Fruit fly (Drosophila melanogaster) whole organism, embryonic: ENCODE results near the gene CCHa2.

ENCODE experiments used
- Adf1 ChIP-seq: fragments of 200-800 bp; sonication (Bioruptor generic); IDR thresholded peaks from 2 replicates; pipeline ENCODE4 v1.3.6; 2022; ENCODE audit warnings: missing biosample characterization, missing genetic modification characterization
- Awh ChIP-seq: fragments of 200-800 bp; sonication (Bioruptor generic); IDR thresholded peaks from 2 replicates; pipeline ENCODE4, ENCODE4 v1.3.6; 2022; ENCODE audit warnings: missing biosample characterization, missing genetic modification characterization
- C15 ChIP-seq: fragments of 200-800 bp; sonication (Bioruptor generic); IDR thresholded peaks from 3 replicates; pipeline ENCODE4 v1.3.6; 2022; ENCODE audit warnings: missing biosample characterization, missing genetic modification characterization
- CG10274 ChIP-seq: fragments of 200-800 bp; sonication (Bioruptor generic); optimal IDR thresholded peaks from 3 replicates; lab custom pipeline; 2017; ENCODE audit warnings: missing biosample characterization, mild to moderate bottlenecking, missing genetic modification characterization
- CG10959 ChIP-seq: fragments of 200-800 bp; sonication (Bioruptor generic); IDR thresholded peaks from 2 replicates; pipeline ENCODE4 v1.3.6; 2022; ENCODE audit warnings: missing biosample characterization, missing genetic modification characterization
- CG13123 ChIP-seq: fragments of 200-800 bp; sonication (Bioruptor generic); optimal IDR thresholded peaks from 2 replicates; lab custom pipeline; 2016; ENCODE audit warnings: missing biosample characterization, missing genetic modification characterization
- CG13296 ChIP-seq: fragments of 200-800 bp; sonication (Bioruptor generic); optimal IDR thresholded peaks from 3 replicates; lab custom pipeline; 2018; ENCODE audit warnings: missing biosample characterization, mild to moderate bottlenecking, missing genetic modification characterization
- CG15479 ChIP-seq: fragments of 200-800 bp; sonication (Bioruptor generic); optimal IDR thresholded peaks from 3 replicates; lab custom pipeline; 2019; ENCODE audit warnings: missing biosample characterization, mild to moderate bottlenecking, missing genetic modification characterization, moderate library complexity
- CG1603 ChIP-seq: fragments of 200-800 bp; sonication (Bioruptor generic); optimal IDR thresholded peaks from 2 replicates; lab custom pipeline; 2019; ENCODE audit warnings: missing biosample characterization, mild to moderate bottlenecking, missing genetic modification characterization, moderate library complexity
- CG1647 ChIP-seq: fragments of 200-800 bp; sonication (Bioruptor generic); optimal IDR thresholded peaks from 3 replicates; lab custom pipeline; 2016; ENCODE audit warnings: missing biosample characterization, missing genetic modification characterization
- CG17186 ChIP-seq: fragments of 200-800 bp; sonication (Bioruptor generic); optimal IDR thresholded peaks from 3 replicates; lab custom pipeline; 2017; ENCODE audit warnings: missing biosample characterization, missing genetic modification reagents, missing genetic modification characterization
- CG17328 ChIP-seq: fragments of 200-800 bp; sonication (Bioruptor generic); IDR thresholded peaks from 2 replicates; pipeline ENCODE4 v1.3.6; 2022; ENCODE audit warnings: missing biosample characterization, missing genetic modification characterization
- CG17829 ChIP-seq: fragments of 200-800 bp; optimal IDR thresholded peaks from 2 replicates; lab custom pipeline; 2019; ENCODE audit warnings: missing biosample characterization, mild to moderate bottlenecking, missing genetic modification characterization, moderate library complexity
- CG17912 ChIP-seq: fragments of 200-800 bp; sonication (Bioruptor generic); optimal IDR thresholded peaks from 2 replicates; lab custom pipeline; 2018; ENCODE audit warnings: missing biosample characterization, mild to moderate bottlenecking, missing genetic modification characterization
- CG18011 ChIP-seq: fragments of 200-800 bp; sonication (Bioruptor generic); optimal IDR thresholded peaks from 2 replicates; lab custom pipeline; 2017; ENCODE audit warnings: missing biosample characterization, missing genetic modification characterization, mild to moderate bottlenecking, moderate library complexity, missing genotype
- CG2120 ChIP-seq: fragments of 200-800 bp; sonication (Bioruptor generic); optimal IDR thresholded peaks from 3 replicates; lab custom pipeline; 2016; ENCODE audit warnings: missing biosample characterization, missing genetic modification characterization
- CG2202 ChIP-seq: fragments of 200-800 bp; sonication (Bioruptor generic); optimal IDR thresholded peaks from 2 replicates; lab custom pipeline; 2018; ENCODE audit warnings: missing biosample characterization, mild to moderate bottlenecking, missing genetic modification characterization
- CG30431 ChIP-seq: fragments of 200-800 bp; sonication (Bioruptor generic); optimal IDR thresholded peaks from 2 replicates; lab custom pipeline; 2017; ENCODE audit warnings: missing biosample characterization, missing genetic modification characterization
- CG3163 ChIP-seq: fragments of 200-800 bp; sonication (Bioruptor generic); optimal IDR thresholded peaks from 3 replicates; lab custom pipeline; 2016; ENCODE audit warnings: missing biosample characterization, missing genetic modification characterization
- CG33557 ChIP-seq: fragments of 200-800 bp; sonication (Bioruptor generic); optimal IDR thresholded peaks from 2 replicates; lab custom pipeline; 2019; ENCODE audit warnings: missing biosample characterization, mild to moderate bottlenecking, missing genetic modification characterization, moderate library complexity
- CG3726 ChIP-seq: fragments of 200-800 bp; sonication (Bioruptor generic); IDR thresholded peaks from 3 replicates; pipeline ENCODE4, ENCODE4 v1.3.6; 2022; ENCODE audit warnings: missing biosample characterization, missing genetic modification characterization
- CG3995 ChIP-seq: fragments of 200-800 bp; sonication (Bioruptor generic); optimal IDR thresholded peaks from 3 replicates; lab custom pipeline; 2016; ENCODE audit warnings: missing biosample characterization, missing genetic modification characterization
- CG4707 ChIP-seq: fragments of 200-800 bp; sonication (Bioruptor generic); optimal IDR thresholded peaks from 2 replicates; lab custom pipeline; 2018; ENCODE audit warnings: missing biosample characterization, mild to moderate bottlenecking, missing genetic modification characterization, moderate library complexity
- CG6254 ChIP-seq: fragments of 200-800 bp; sonication (Bioruptor generic); optimal IDR thresholded peaks from 3 replicates; lab custom pipeline; 2017; ENCODE audit warnings: mild to moderate bottlenecking, missing biosample characterization, missing genetic modification reagents, missing genetic modification characterization
- CG8089 ChIP-seq: fragments of 200-800 bp; sonication (Bioruptor generic); optimal IDR thresholded peaks from 3 replicates; lab custom pipeline; 2016; ENCODE audit warnings: missing biosample characterization, missing genetic modification characterization
- CG9797 ChIP-seq: fragments of 200-800 bp; sonication (Bioruptor generic); optimal IDR thresholded peaks from 3 replicates; lab custom pipeline; 2018; ENCODE audit warnings: missing biosample characterization, mild to moderate bottlenecking, missing genetic modification characterization
- Deaf1 ChIP-seq: fragments of 200-800 bp; optimal IDR thresholded peaks from 3 replicates; lab custom pipeline; 2019; ENCODE audit warnings: missing biosample characterization, mild to moderate bottlenecking, missing genetic modification characterization, moderate library complexity
- E2f1 ChIP-seq: fragments of 200-800 bp; sonication (Bioruptor generic); IDR thresholded peaks from 2 replicates; pipeline ENCODE4 v1.3.6; 2022; ENCODE audit warnings: missing biosample characterization, missing genetic modification characterization
- HLH54F ChIP-seq: fragments of 200-800 bp; sonication (Bioruptor generic); optimal IDR thresholded peaks from 3 replicates; lab custom pipeline; 2016; ENCODE audit warnings: missing biosample characterization, missing genetic modification characterization
- Hr3 ChIP-seq: fragments of 200-800 bp; sonication (Bioruptor generic); optimal IDR thresholded peaks from 3 replicates; lab custom pipeline; 2016; ENCODE audit warnings: missing biosample characterization, missing genetic modification characterization
- MTF-1 ChIP-seq: fragments of 200-800 bp; sonication (Bioruptor generic); optimal IDR thresholded peaks from 2 replicates; lab custom pipeline; 2018; ENCODE audit warnings: missing biosample characterization, mild to moderate bottlenecking, missing genetic modification characterization, borderline replicate concordance
- Oli ChIP-seq: fragments of 200-800 bp; sonication (Bioruptor generic); optimal IDR thresholded peaks from 2 replicates; lab custom pipeline; 2018; ENCODE audit warnings: missing biosample characterization, mild to moderate bottlenecking, missing genetic modification characterization, moderate library complexity
- Side ChIP-seq: fragments of 200-800 bp; sonication (Bioruptor generic); optimal IDR thresholded peaks from 2 replicates; lab custom pipeline; 2016; ENCODE audit warnings: missing biosample characterization, missing genetic modification characterization
- Six4 ChIP-seq: fragments of 200-800 bp; sonication (Bioruptor generic); optimal IDR thresholded peaks from 2 replicates; lab custom pipeline; 2016; ENCODE audit warnings: missing biosample characterization, missing genetic modification characterization
- Sox100B ChIP-seq: fragments of 200-800 bp; sonication (Bioruptor generic); optimal IDR thresholded peaks from 3 replicates; lab custom pipeline; 2018; ENCODE audit warnings: missing biosample characterization, mild to moderate bottlenecking, missing genetic modification characterization
- Sry-δ ChIP-seq: fragments of 200-800 bp; sonication (Bioruptor generic); optimal IDR thresholded peaks from 2 replicates; lab custom pipeline; 2016; ENCODE audit warnings: missing biosample characterization, missing genetic modification characterization
- ab ChIP-seq: fragments of 200-800 bp; sonication (Bioruptor generic); optimal IDR thresholded peaks from 2 replicates; lab custom pipeline; 2016; ENCODE audit warnings: missing biosample characterization, missing genetic modification characterization
- bigmax ChIP-seq: fragments of 200-800 bp; sonication (Bioruptor generic); optimal IDR thresholded peaks from 2 replicates; lab custom pipeline; 2018; ENCODE audit warnings: missing biosample characterization, mild to moderate bottlenecking, missing genetic modification characterization
- chif ChIP-seq, 2 experiments: fragments of 200-800 bp; sonication (Bioruptor generic); optimal IDR thresholded peaks; 3 replicates each; lab custom pipeline; 2016; ENCODE audit warnings: missing biosample characterization in 2 of 2, missing genetic modification characterization in 2 of 2
- croc ChIP-seq: fragments of 200-800 bp; sonication (Bioruptor generic); conservative IDR thresholded peaks from 3 replicates; pipeline ENCODE4 v1.3.6; 2022; ENCODE audit warnings: missing biosample characterization, missing genetic modification characterization
- emc ChIP-seq: fragments of 200-800 bp; sonication (Bioruptor generic); optimal IDR thresholded peaks from 2 replicates; lab custom pipeline; 2016; ENCODE audit warnings: missing biosample characterization, missing genetic modification characterization
- ewg ChIP-seq: fragments of 200-800 bp; sonication (Bioruptor generic); optimal IDR thresholded peaks from 3 replicates; lab custom pipeline; 2017; ENCODE audit warnings: mild to moderate bottlenecking, missing biosample characterization, missing genetic modification reagents, missing genetic modification characterization
- ham ChIP-seq: fragments of 200-800 bp; sonication (Bioruptor generic); IDR thresholded peaks from 2 replicates; pipeline ENCODE4 v1.3.6; 2022; ENCODE audit warnings: missing biosample characterization, missing genetic modification characterization
- lola ChIP-seq, 3 experiments: fragments of >200 bp in 2 of 3; fragments of 200-800 bp in 1 of 3; sonication (Bioruptor generic) in 1 of 3; optimal IDR thresholded peaks; 2 replicates each; lab custom pipeline; 2017 to 2019; ENCODE audit warnings: missing biosample characterization in 3 of 3, missing genetic modification characterization in 3 of 3, mild to moderate bottlenecking in 1 of 3, moderate library complexity in 1 of 3
- pros ChIP-seq: fragments of 200-800 bp; sonication (Bioruptor generic); optimal IDR thresholded peaks from 3 replicates; lab custom pipeline; 2019; ENCODE audit warnings: missing biosample characterization, mild to moderate bottlenecking, missing genetic modification characterization, moderate library complexity
- wdn ChIP-seq: fragments of 200-800 bp; sonication (Bioruptor generic); IDR thresholded peaks from 2 replicates; pipeline ENCODE4 v1.3.6; 2022; ENCODE audit warnings: missing biosample characterization, missing genetic modification characterization
- yki ChIP-seq: fragments of >200 bp; optimal IDR thresholded peaks from 3 replicates; lab custom pipeline; 2018
- zen ChIP-seq: fragments of 200-800 bp; sonication (Bioruptor generic); optimal IDR thresholded peaks from 3 replicates; lab custom pipeline; 2018; ENCODE audit warnings: missing biosample characterization, mild to moderate bottlenecking, missing genetic modification characterization, moderate library complexity

The CCHa2 gene

DNA sequence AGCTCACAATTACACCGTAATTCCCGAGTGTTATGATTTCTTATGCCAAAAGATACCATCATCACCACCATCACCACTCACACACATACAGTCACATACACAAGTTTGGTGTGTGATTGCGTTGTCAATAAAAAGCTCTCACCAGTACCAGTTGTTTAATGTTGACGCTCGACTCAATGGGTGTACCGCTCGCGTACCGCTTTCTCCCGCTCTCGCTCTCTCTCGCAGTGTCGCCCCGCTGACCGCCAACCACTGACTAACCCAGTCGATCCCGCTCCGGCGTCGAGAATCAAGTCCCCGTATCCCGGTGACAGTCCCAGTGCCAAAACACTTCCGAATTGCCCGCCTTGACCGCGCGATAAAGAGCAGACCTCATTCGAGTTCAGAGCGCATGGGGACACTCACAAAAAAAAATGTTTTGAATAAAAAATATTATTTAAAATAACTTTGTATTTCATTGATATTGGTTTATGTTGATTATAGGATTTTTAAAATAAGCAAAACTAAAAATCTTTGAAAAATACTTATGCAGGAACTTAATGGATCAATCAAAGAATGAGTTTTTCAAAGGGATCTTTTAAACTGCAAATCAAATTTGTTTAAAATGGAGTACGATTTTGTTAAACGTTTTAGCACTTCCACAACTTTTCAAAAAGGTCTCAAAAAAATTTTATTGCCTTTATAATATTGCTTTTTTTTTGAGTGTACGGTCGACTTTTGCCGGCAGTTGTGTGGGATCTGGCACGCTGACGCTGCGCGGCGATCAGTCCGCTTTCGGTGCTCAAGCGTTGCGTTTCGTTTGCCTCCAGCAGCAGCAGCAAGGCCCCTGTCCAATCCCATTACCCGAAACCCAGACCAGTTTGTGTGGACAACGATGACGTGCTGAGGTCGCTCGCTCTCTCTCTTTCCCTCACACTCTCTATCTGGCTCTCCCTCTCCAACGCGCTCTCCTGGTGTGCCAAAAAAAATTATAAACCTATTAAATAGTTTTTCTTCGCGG, 30.5 kb downstream of the CCHa2 start, which contains the start of gene Dic1 (continued):
- TF ChIP-seq Six4: peak; percentile 93
- TF ChIP-seq Oli (tag; lab: Kevin White, UChicago): peak; percentile 98
- peak; percentile 64 for TF ChIP-seq CG3163 (GFP tag; lab: Kevin White, UChicago)
- peak; percentile 64; the same call in 1 of the 2 replicates for TF ChIP-seq ham (GFP tag; lab: Robert Waterston, UW)
- peak; percentile 88 for TF ChIP-seq CG17912 (GFP tag; lab: Kevin White, UChicago)
- TF ChIP-seq CG3726 (GFP tag; lab: Robert Waterston, UW): peak; percentile 67; the same call in 2 of the 3 replicates
- TF ChIP-seq Awh (GFP tag; lab: Robert Waterston, UW): peak; percentile 72
- TF ChIP-seq Hr3 (GFP tag; lab: Kevin White, UChicago): peak; percentile 96
- TF ChIP-seq CG4707: peak; percentile 77
- TF ChIP-seq HLH54F (GFP tag; lab: Kevin White, UChicago): peak; percentile 93
- TF ChIP-seq ewg (GFP tag; lab: Kevin White, UChicago): peak; percentile 93
- peak; percentile 74 for TF ChIP-seq CG3995 (GFP tag; lab: Kevin White, UChicago)
- TF ChIP-seq croc (GFP tag; lab: Robert Waterston, UW): peak; percentile 79
- TF ChIP-seq CG1603 (tag; lab: Kevin White, UChicago): peak; percentile 67
- TF ChIP-seq pros (GFP tag; lab: Kevin White, UChicago): peak; percentile 45
- TF ChIP-seq CG6254 (GFP tag; lab: Kevin White, UChicago): peak; percentile 95
- TF ChIP-seq CG10274 (GFP tag; lab: Kevin White, UChicago): peak; percentile 91
- TF ChIP-seq wdn (GFP tag; lab: Robert Waterston, UW): peak; percentile 82
- TF ChIP-seq CG33557 (GFP tag; lab: Kevin White, UChicago): peak; percentile 90
- peak; percentile 89 for TF ChIP-seq CG2202 (tag; lab: Kevin White, UChicago)
- TF ChIP-seq zen (tag; lab: Kevin White, UChicago): peak; percentile 93
- peak; percentile 89 for TF ChIP-seq CG13123 (GFP tag; lab: Kevin White, UChicago)
- TF ChIP-seq CG2120 (GFP tag; lab: Kevin White, UChicago): peak; percentile 97
- peak; percentile 73 for TF ChIP-seq Adf1 (GFP tag; lab: Robert Waterston, UW)
- TF ChIP-seq CG10959 (GFP tag; lab: Robert Waterston, UW): peak; percentile 79
- peak; percentile 94 for TF ChIP-seq CG17829 (tag; lab: Kevin White, UChicago)
- peak; percentile 84 for TF ChIP-seq ab
- TF ChIP-seq MTF-1 (GFP tag; lab: Kevin White, UChicago): peak; percentile 69
- TF ChIP-seq Side (GFP tag; lab: Kevin White, UChicago): peak; percentile 76
- peak; percentile 81 for TF ChIP-seq CG17328 (GFP tag; lab: Robert Waterston, UW)
- peak; percentile 98 for TF ChIP-seq CG13296 (GFP tag; lab: Kevin White, UChicago)
- TF ChIP-seq C15 (GFP tag; lab: Robert Waterston, UW): peak; percentile 65; the same call in 2 of the 3 replicates
- peak; percentile 87 for TF ChIP-seq CG18011 (GFP tag; lab: Kevin White, UChicago)
- TF ChIP-seq CG1647 (GFP tag; lab: Kevin White, UChicago): peak; percentile 76
- peak; percentile 30 for TF ChIP-seq CG15479 (GFP tag; lab: Kevin White, UChicago)
- TF ChIP-seq yki: peak; percentile 45
- TF ChIP-seq CG8089 (GFP tag; lab: Kevin White, UChicago): peak; percentile 77
- peak; percentile 41 for TF ChIP-seq CG9797 (GFP tag; lab: Kevin White, UChicago)
- peak; percentile 99 for TF ChIP-seq Sox100B (GFP tag; lab: Kevin White, UChicago)
- TF ChIP-seq chif (GFP tag; optimal IDR thresholded peaks at IDR 0.05; lab: Kevin White, UChicago): peak; percentile 88 to 92
- TF ChIP-seq bigmax: no peak
- TF ChIP-seq Deaf1 (tag; lab: Kevin White, UChicago): peak; percentile 85
- TF ChIP-seq Sry-δ (GFP tag; lab: Kevin White, UChicago): peak; percentile 46
- peak; percentile 88 for TF ChIP-seq E2f1 (GFP tag; lab: Robert Waterston, UW)
- TF ChIP-seq CG30431 (GFP tag; lab: Kevin White, UChicago): peak; percentile 93
- peak; percentile 84 for TF ChIP-seq emc (GFP tag; lab: Kevin White, UChicago)
- TF ChIP-seq CG17186 (GFP tag; lab: Kevin White, UChicago): peak; percentile 80
- TF ChIP-seq lola (GFP tag; optimal IDR thresholded peaks at IDR 0.05; lab: Kevin White, UChicago): peak in 1 of 3 experiments; percentile 97
